Fruit fly (Drosophila melanogaster) whole organism, wandering third instar larva: ENCODE data around the gene CG14507.

Source experiments
- h ChIP-seq: fragments of 200-800 bp; sonication (Bioruptor generic); optimal IDR thresholded peaks from 3 replicates; lab custom pipeline; 2016; ENCODE audit warnings: missing biosample characterization, mild to moderate bottlenecking, missing genetic modification characterization
- pan ChIP-seq: fragments of >200 bp; optimal IDR thresholded peaks from 2 replicates; lab custom pipeline; 2017
- sv ChIP-seq: fragments of 200-800 bp; sonication (Bioruptor generic); optimal IDR thresholded peaks from 3 replicates; lab custom pipeline; 2016; ENCODE audit warnings: missing biosample characterization, missing genetic modification characterization

DNA sequence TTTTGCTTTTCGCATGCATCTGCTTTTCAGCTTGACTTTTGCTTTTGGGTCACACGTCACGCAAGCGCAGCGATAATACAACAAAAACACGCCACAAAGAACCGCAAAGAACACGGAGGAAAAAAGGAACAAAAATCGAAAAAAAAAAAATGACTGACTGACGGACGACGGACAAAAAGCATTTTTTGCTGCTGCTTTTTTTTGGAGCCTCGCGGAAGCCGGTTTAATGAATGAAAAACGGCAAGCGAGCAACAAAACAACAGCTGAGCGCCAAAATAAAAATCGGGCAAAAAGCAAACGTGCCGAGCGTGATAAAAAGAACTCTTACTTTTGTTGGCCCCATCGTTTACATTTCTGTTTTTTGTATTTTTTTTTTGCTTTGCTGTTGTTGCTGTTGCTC, 26.9 kb upstream of the CG14507 start:
- TF ChIP-seq h (GFP tag; lab: Kevin White, UChicago) = no peak
- no peak for TF ChIP-seq pan (lab: Kevin White, UChicago)
- no peak for TF ChIP-seq sv
